Worm (Caenorhabditis elegans) whole organism, L1 larva: ENCODE results near the gene C23F12.3.

Experiments
- ama-1 ChIP-seq: fragments of 150-350 bp; optimal IDR thresholded peaks from 2 replicates; lab custom pipeline; 2014
- elt-2 ChIP-seq: sonication (generic microtip); optimal IDR thresholded peaks from 2 replicates; lab custom pipeline; 2016; ENCODE audit warnings: missing genetic modification characterization, mild to moderate bottlenecking, inconsistent platforms, missing compliant biosample characterization, missing genetic modification reagents
- lir-3 ChIP-seq: sonication (generic microtip); optimal IDR thresholded peaks from 2 replicates; lab custom pipeline; 2016; ENCODE audit warnings: mild to moderate bottlenecking, missing genetic modification characterization, moderate library complexity, missing compliant biosample characterization; ENCODE audit not compliant: poor library complexity

- TF ChIP-seq elt-2 (no peak), lir-3 (no peak), ama-1 (lab: Kevin White, UChicago) (no peak)
Observed at ce11 chrX:9388686-9389085, 2.8 kb upstream of the C23F12.3 start.
